Worm (Caenorhabditis elegans): ENCODE results near the gene abts-3.

abts-3 gene

ce11 chrII:6097441-6097840 is 35.3 kb upstream of the abts-3 start, which contains the start of the genes tpp-2 and rbbp-5 (continued):
- TF ChIP-seq tlf-1 (GFP tag; optimal IDR thresholded peaks at IDR 0.05) = no peak
- peak; percentile 4 for TF ChIP-seq ccch-3 (GFP tag; optimal IDR thresholded peaks at IDR 0.05)
- peak; percentile 81 for TF ChIP-seq F23B12.7 (tag; optimal IDR thresholded peaks at IDR 0.05; ENCODE audit: insufficient read depth)
- TF ChIP-seq cebp-1 (GFP tag; IDR thresholded peaks at IDR 0.05) = no peak
- TF ChIP-seq cebp-1 (tag; optimal IDR thresholded peaks at IDR 0.05) = no peak
- TF ChIP-seq mcd-1 (GFP tag; IDR thresholded peaks at IDR 0.05) = no peak; the same call in 1 of the 2 replicates
- TF ChIP-seq ceh-91 (GFP tag; IDR thresholded peaks at IDR 0.05) = no peak
- TF ChIP-seq snpc-1.3 (tag; optimal IDR thresholded peaks at IDR 0.05; ENCODE audit: insufficient read depth) = peak; percentile 27
- TF ChIP-seq nhr-90 (tag; optimal IDR thresholded peaks at IDR 0.05) = no peak
- TF ChIP-seq madf-6 (GFP tag; IDR thresholded peaks at IDR 0.05) = peak; percentile 43; the same call in 1 of the 2 replicates
- TF ChIP-seq attf-5 (GFP tag; optimal IDR thresholded peaks at IDR 0.05) = peak; percentile 38
- TF ChIP-seq D2030.7 (GFP tag; IDR thresholded peaks at IDR 0.05) = peak; percentile 32; the same call in 1 of the 2 replicates

ce11 chrII:6099500-6099899 is 33.2 kb upstream of the abts-3 start, which contains the start of gene rgs-3:
TSS of gene rgs-3 (plus strand) at chrII:6099800.
- TF ChIP-seq madf-6 (GFP tag; IDR thresholded peaks at IDR 0.05) (no peak), akir-1 (GFP tag; optimal IDR thresholded peaks at IDR 0.05) (no peak), lsy-27 (tag; optimal IDR thresholded peaks at IDR 0.05; ENCODE audit: borderline replicate concordance, insufficient read depth) (no peak), ztf-18 (tag; optimal IDR thresholded peaks at IDR 0.05) (no peak), egl-18 (GFP tag; IDR thresholded peaks at IDR 0.05) (no peak), rpc-1 (optimal IDR thresholded peaks at IDR 0.05) (no peak), rpc-1 (tag; optimal IDR thresholded peaks at IDR 0.05) (no peak), him-1 (tag; optimal IDR thresholded peaks at IDR 0.05) (no peak), ccch-3 (GFP tag; optimal IDR thresholded peaks at IDR 0.05) (no peak)

- no peak for TF ChIP-seq B0261.1 (tag; optimal IDR thresholded peaks at IDR 0.05)
- TF ChIP-seq lsl-1 (GFP tag; optimal IDR thresholded peaks at IDR 0.05) = no peak
- no peak for TF ChIP-seq hsf-1 (GFP tag; IDR thresholded peaks at IDR 0.05)
- TF ChIP-seq hmg-1.2 (GFP tag; IDR thresholded peaks at IDR 0.05) = no peak
- TF ChIP-seq K11D2.4 (GFP tag; IDR thresholded peaks at IDR 0.05) = no peak
- TF ChIP-seq nhr-90 (tag; optimal IDR thresholded peaks at IDR 0.05) = no peak
- TF ChIP-seq ceh-79 (tag; optimal IDR thresholded peaks at IDR 0.05) = no peak
- TF ChIP-seq hlh-12 (tag; optimal IDR thresholded peaks at IDR 0.05) = no peak
- TF ChIP-seq mcd-1 (GFP tag; IDR thresholded peaks at IDR 0.05) = no peak
- TF ChIP-seq tbx-9 (tag; optimal IDR thresholded peaks at IDR 0.05; ENCODE audit: borderline replicate concordance) = no peak
- TF ChIP-seq aptf-3 (GFP tag; IDR thresholded peaks at IDR 0.05) = no peak
- no peak for TF ChIP-seq attf-3 (GFP tag; conservative IDR thresholded peaks at IDR 0.05)
Measured at ce11 chrII:6101475-6101874, 31.2 kb upstream of the abts-3 start.

ce11 chrII:6103986-6104385 is 28.7 kb upstream of the abts-3 start:
- TF ChIP-seq xnd-1 (tag; optimal IDR thresholded peaks at IDR 0.05) (no peak), F57C9.4 (tag; optimal IDR thresholded peaks at IDR 0.05) (no peak), ceh-100 (GFP tag; IDR thresholded peaks at IDR 0.05) (no peak), nhr-120 (GFP tag; IDR thresholded peaks at IDR 0.05) (no peak)

- TF ChIP-seq rcor-1 (GFP tag; IDR thresholded peaks at IDR 0.05) (no peak), dpl-1 (GFP tag; optimal IDR thresholded peaks at IDR 0.05) (no peak), hmg-20 (GFP tag; IDR thresholded peaks at IDR 0.05) (no peak)
Measured at ce11 chrII:6107773-6108172, 24.9 kb upstream of the abts-3 start.

All from whole organism, young adult.